Fruit fly (Drosophila melanogaster) ovary, adult (tissue): ENCODE results near the gene RNF220.

Experiments
- CG17801 ChIP-seq: fragments of 200-800 bp; optimal IDR thresholded peaks from 2 replicates; lab custom pipeline; 2019; ENCODE audit warnings: missing biosample characterization, mild to moderate bottlenecking, missing genetic modification characterization, moderate library complexity; ENCODE audit not compliant: partially characterized antibody

RNF220 gene

dm6 chr3R:22753600-22753894, 27.3 kb upstream of the RNF220 start:
- no peak for TF ChIP-seq CG17801

dm6 chr3R:22752929-22753328, 26.7 kb upstream of the RNF220 start:
- no peak for TF ChIP-seq CG17801

- TF ChIP-seq CG17801 = no peak
Observed at dm6 chr3R:22751698-22752097, 25.5 kb upstream of the RNF220 start.

- no peak for TF ChIP-seq CG17801
Observed at dm6 chr3R:22751111-22751510, 24.9 kb upstream of the RNF220 start.

dm6 chr3R:22750534-22750947, 24.3 kb upstream of the RNF220 start, which contains the start of the genes rumi, CG7029 and Usp12-46:
Gene rumi, minus strand, starts transcription at chr3R:22750597.
Gene CG7029, plus strand, starts transcription at chr3R:22750901.
Gene Usp12-46, plus strand, starts transcription at chr3R:22750901.
- TF ChIP-seq CG17801 = peak; percentile 67

- TF ChIP-seq CG17801 = no peak
Observed at dm6 chr3R:22750039-22750438, 23.8 kb upstream of the RNF220 start.

dm6 chr3R:22748956-22749355, 22.7 kb upstream of the RNF220 start, which contains the start of gene CG31139:
Gene CG31139, minus strand, starts transcription at chr3R:22749056.
- no peak for TF ChIP-seq CG17801

dm6 chr3R:22747423-22748090, 21.3 kb upstream of the RNF220 start, which contains the start of gene CG17141:
Gene CG17141, minus strand, starts transcription at chr3R:22747599.
- no peak for TF ChIP-seq CG17801

- TF ChIP-seq CG17801 = no peak
Observed at dm6 chr3R:22745432-22745831, 19.2 kb upstream of the RNF220 start, which contains the start of the genes vret and HP1c. Gene vret, minus strand, starts transcription at chr3R:22745581. Gene HP1c, plus strand, starts transcription at chr3R:22745620.

- TF ChIP-seq CG17801 = no peak
Observed at dm6 chr3R:22740930-22741329, 14.7 kb upstream of the RNF220 start, which contains the start of the genes Dcr-1 and CG6985. Gene Dcr-1, minus strand, starts transcription at chr3R:22741091. Gene CG6985, plus strand, starts transcription at chr3R:22741150.

- TF ChIP-seq CG17801 = no peak
Observed at dm6 chr3R:22733751-22734150, 7.5 kb upstream of the RNF220 start, which contains the start of gene Takl2. Gene Takl2, minus strand, starts transcription at chr3R:22733851.

dm6 chr3R:22732995-22733394, 6.8 kb upstream of the RNF220 start:
- TF ChIP-seq CG17801 = no peak

- no peak for TF ChIP-seq CG17801
Observed at dm6 chr3R:22727857-22728256, 1.6 kb upstream of the RNF220 start.

dm6 chr3R:22727456-22727833, 1.2 kb upstream of the RNF220 start:
- no peak for TF ChIP-seq CG17801

dm6 chr3R:22726771-22727455, 699 bp upstream of the RNF220 start, which contains the start of gene CG45049:
Gene CG45049, plus strand, starts transcription at chr3R:22726967.
- TF ChIP-seq CG17801 = no peak

dm6 chr3R:22724149-22724973, 1.9 kb downstream of the RNF220 start, which contains the start of gene Irp-1A:
Gene Irp-1A, minus strand, starts transcription at chr3R:22724587.
- TF ChIP-seq CG17801 = peak; percentile 66
